Worm (Caenorhabditis elegans): ENCODE results near the gene cwp-3.

cwp-3 gene

DNA sequence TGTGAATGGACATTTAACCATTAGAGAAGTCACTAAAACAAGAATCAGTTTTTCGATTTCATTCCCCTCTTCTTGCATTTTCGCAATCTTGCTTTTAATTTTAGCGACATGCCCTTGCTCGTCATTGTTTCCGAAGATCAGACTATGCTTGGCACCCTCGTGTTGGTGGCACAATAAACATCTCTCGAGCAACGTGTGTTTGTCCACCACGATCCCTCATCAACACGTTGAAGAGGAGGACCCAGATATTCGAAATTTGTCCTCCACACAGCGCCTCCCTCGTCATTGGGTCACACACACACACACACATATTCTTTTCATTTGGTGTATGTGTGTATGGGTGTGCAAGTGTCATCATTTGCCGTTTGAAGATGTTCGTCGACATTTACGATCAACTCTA, 22.7 kb downstream of the cwp-3 start, which contains the start of gene srd-32:
Gene srd-32 (plus strand): TSS at position 301 of the 400 bp plus-strand sequence.
- no peak for TF ChIP-seq pes-1 (GFP tag; IDR thresholded peaks at IDR 0.05)
- no peak for TF ChIP-seq ceh-36 (tag; optimal IDR thresholded peaks at IDR 0.05)
- TF ChIP-seq ets-7 (tag; optimal IDR thresholded peaks at IDR 0.05), result no peak
- TF ChIP-seq aly-1 (tag; optimal IDR thresholded peaks at IDR 0.05), result no peak
- TF ChIP-seq tbx-37 (GFP tag; conservative IDR thresholded peaks at IDR 0.05), result no peak
- TF ChIP-seq hnd-1 (tag; optimal IDR thresholded peaks at IDR 0.05), result no peak
- no peak for TF ChIP-seq sea-1 (GFP tag; conservative IDR thresholded peaks at IDR 0.05)
- TF ChIP-seq scrt-1 (GFP tag; IDR thresholded peaks at IDR 0.05), result no peak
- TF ChIP-seq ama-1 (optimal IDR thresholded peaks at IDR 0.05), result no peak
- TF ChIP-seq hmbx-1 (tag; optimal IDR thresholded peaks at IDR 0.05), result no peak
- TF ChIP-seq B0310.2 (tag; optimal IDR thresholded peaks at IDR 0.05), result no peak
- no peak for TF ChIP-seq tra-4 (tag; optimal IDR thresholded peaks at IDR 0.05)
- no peak for TF ChIP-seq tbx-11 (GFP tag; IDR thresholded peaks at IDR 0.05)
- no peak for TF ChIP-seq flt-1 (GFP tag; IDR thresholded peaks at IDR 0.05)
- TF ChIP-seq hmg-4 (GFP tag; optimal IDR thresholded peaks at IDR 0.05), result no peak
- TF ChIP-seq ceh-13 (GFP tag; optimal IDR thresholded peaks at IDR 0.05), result no peak
- TF ChIP-seq F13C5.2 (tag; optimal IDR thresholded peaks at IDR 0.05), result no peak

DNA sequence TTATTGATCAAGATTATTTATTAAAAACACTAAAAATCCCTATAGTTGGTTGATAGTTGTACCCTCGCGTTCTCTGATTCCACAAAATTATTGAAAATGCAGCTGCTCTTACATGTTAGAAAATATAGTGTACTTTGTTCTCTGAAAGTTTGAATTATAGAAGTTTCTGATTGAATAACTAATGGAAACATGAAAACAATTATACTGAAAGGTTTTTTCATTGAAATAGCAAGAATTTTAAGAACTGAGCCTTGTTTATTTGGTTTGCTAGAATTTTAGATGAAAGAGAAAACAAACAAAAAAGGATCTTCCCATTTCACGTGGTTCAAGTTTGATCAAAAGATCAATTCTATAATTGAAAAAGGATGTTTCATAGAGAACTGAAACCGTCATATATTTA, 24.9 kb downstream of the cwp-3 start:
- TF ChIP-seq F13C5.2 (tag; optimal IDR thresholded peaks at IDR 0.05) (no peak), tbx-37 (GFP tag; conservative IDR thresholded peaks at IDR 0.05) (no peak), ets-7 (tag; optimal IDR thresholded peaks at IDR 0.05) (no peak)

DNA sequence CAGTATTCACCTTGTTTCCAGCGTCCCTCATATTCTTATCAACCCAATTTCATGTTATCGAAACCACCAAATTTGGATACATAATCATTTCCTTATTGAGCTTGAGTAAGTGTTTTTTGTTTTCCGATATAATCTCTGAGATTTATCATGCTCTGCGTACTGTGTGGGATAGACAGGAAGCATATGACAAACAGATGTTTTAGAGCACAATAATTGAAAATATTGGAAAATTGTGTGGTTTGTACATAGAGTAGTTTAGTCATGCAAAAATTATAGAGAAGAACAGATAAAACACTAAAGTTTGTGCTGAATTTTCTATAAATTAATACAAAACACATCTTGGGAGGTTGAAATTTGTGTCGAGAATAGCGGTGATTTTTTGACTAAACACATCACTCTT, 26.1 kb downstream of the cwp-3 start:
- TF ChIP-seq aly-1 (tag; optimal IDR thresholded peaks at IDR 0.05) (no peak), B0310.2 (tag; optimal IDR thresholded peaks at IDR 0.05) (no peak)

DNA sequence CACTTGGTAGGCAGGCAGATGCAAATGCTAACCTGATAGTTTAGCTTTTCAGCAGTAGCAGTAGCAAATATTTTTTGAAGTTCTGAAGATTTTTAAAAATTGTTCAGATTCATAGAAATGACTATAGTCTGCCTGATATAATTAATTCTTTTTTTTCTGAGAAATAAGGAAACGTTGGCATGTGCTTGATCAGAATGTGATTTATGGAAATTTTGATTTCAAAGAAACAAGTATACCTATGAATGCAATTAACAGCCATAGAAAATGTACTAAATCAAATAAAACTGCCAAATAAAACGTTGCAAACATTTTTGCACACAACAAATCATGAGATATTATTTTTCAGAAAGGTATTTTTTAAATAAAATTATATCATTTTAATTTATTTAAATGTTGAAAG, 28.0 kb downstream of the cwp-3 start:
- TF ChIP-seq hnd-1 (tag; optimal IDR thresholded peaks at IDR 0.05) (no peak), hmbx-1 (tag; optimal IDR thresholded peaks at IDR 0.05) (no peak), aly-1 (tag; optimal IDR thresholded peaks at IDR 0.05) (no peak), flt-1 (GFP tag; IDR thresholded peaks at IDR 0.05) (no peak), ets-7 (tag; optimal IDR thresholded peaks at IDR 0.05) (no peak), tbx-37 (GFP tag; conservative IDR thresholded peaks at IDR 0.05) (no peak), B0310.2 (tag; optimal IDR thresholded peaks at IDR 0.05) (no peak), sea-1 (GFP tag; conservative IDR thresholded peaks at IDR 0.05) (no peak), hmg-4 (GFP tag; optimal IDR thresholded peaks at IDR 0.05) (no peak), pes-1 (GFP tag; IDR thresholded peaks at IDR 0.05) (no peak), ceh-36 (tag; optimal IDR thresholded peaks at IDR 0.05) (no peak), scrt-1 (GFP tag; IDR thresholded peaks at IDR 0.05) (no peak), ceh-13 (GFP tag; optimal IDR thresholded peaks at IDR 0.05) (no peak)

DNA sequence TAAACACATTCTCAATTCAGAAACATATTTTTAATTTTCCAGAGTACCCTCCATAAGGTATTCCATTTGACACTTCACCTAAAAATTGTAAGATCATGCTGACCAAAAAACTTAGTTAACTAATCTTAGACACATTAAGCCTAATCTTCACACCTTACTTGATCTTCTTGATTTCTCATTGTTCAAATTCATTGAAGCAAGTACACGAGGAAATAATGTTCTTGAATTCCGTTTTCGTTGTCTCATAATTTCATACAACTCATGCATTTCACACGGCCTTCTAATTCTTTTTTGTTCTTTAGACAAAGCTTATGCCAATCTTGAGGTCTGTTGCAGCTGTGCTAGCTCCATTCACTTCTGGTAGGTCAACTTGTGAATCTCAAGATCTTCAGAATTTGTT, 29.4 kb downstream of the cwp-3 start, which contains the start of gene srd-33:
Gene srd-33 (plus strand): TSS at position 301 of the 400 bp plus-strand sequence.
- no peak for TF ChIP-seq hmg-4 (GFP tag; optimal IDR thresholded peaks at IDR 0.05)

DNA sequence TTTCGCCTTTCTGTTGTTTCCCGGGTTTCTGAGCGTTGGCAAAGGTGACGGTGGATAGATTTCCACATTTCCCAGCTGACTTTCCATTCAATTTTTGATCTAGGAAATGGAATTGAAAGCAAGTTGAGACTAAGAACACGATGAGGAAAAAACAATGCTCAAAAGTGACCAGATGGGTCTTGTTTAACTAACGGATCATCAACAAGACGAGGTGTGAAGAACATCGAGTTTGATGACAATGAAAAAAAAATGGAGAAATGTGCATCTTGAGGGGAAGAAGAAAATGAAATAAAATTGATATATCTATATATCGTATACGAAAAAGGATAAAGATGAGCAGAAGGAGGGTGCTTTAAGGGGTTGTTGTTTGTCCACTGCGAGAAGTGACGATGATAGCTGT, 35.0 kb downstream of the cwp-3 start, which contains the start of gene T19H12.6:
Gene T19H12.6 (minus strand): TSS at position 101 of the 400 bp plus-strand sequence.
- TF ChIP-seq ceh-36 (tag; optimal IDR thresholded peaks at IDR 0.05) (no peak), hmg-4 (GFP tag; optimal IDR thresholded peaks at IDR 0.05) (no peak), tra-4 (tag; optimal IDR thresholded peaks at IDR 0.05) (no peak), aly-1 (tag; optimal IDR thresholded peaks at IDR 0.05) (no peak), ets-7 (tag; optimal IDR thresholded peaks at IDR 0.05) (no peak), tbx-37 (GFP tag; conservative IDR thresholded peaks at IDR 0.05) (no peak), ama-1 (optimal IDR thresholded peaks at IDR 0.05) (no peak), pes-1 (GFP tag; IDR thresholded peaks at IDR 0.05) (no peak), hnd-1 (tag; optimal IDR thresholded peaks at IDR 0.05) (no peak), tbx-11 (GFP tag; IDR thresholded peaks at IDR 0.05) (no peak), sea-1 (GFP tag; conservative IDR thresholded peaks at IDR 0.05) (no peak), flt-1 (GFP tag; IDR thresholded peaks at IDR 0.05) (no peak), B0310.2 (tag; optimal IDR thresholded peaks at IDR 0.05) (no peak), F13C5.2 (tag; optimal IDR thresholded peaks at IDR 0.05) (no peak), ceh-13 (GFP tag; optimal IDR thresholded peaks at IDR 0.05) (no peak), hmbx-1 (tag; optimal IDR thresholded peaks at IDR 0.05) (no peak), scrt-1 (GFP tag; IDR thresholded peaks at IDR 0.05) (no peak)

DNA sequence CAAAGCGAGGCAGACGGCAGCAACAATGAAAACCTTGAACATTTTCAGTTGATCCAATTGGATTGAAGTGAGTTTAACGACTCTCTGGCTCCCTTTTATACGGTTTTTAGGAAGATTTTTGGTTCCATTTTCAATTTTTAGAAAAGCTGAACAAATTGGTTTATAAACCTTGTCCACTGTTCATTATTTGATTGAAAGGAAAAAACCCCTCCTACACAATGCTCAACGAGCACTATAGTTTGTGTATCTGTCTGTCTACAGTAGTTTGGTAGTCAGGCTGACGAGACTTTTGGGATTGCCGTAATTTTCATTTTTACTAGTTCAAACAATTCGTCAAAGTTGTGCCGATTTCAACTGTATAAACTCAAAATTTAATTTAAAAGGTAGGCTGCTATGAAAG, 36.6 kb downstream of the cwp-3 start, which contains the start of gene T19H12.15:
Gene T19H12.15 (minus strand): TSS at position 101 of the 400 bp plus-strand sequence.
- TF ChIP-seq B0310.2 (tag; optimal IDR thresholded peaks at IDR 0.05) (no peak), hnd-1 (tag; optimal IDR thresholded peaks at IDR 0.05) (no peak), sea-1 (GFP tag; conservative IDR thresholded peaks at IDR 0.05) (no peak), scrt-1 (GFP tag; IDR thresholded peaks at IDR 0.05) (no peak), flt-1 (GFP tag; IDR thresholded peaks at IDR 0.05) (no peak), hmbx-1 (tag; optimal IDR thresholded peaks at IDR 0.05) (no peak), F13C5.2 (tag; optimal IDR thresholded peaks at IDR 0.05) (no peak), tra-4 (tag; optimal IDR thresholded peaks at IDR 0.05) (no peak), ets-7 (tag; optimal IDR thresholded peaks at IDR 0.05) (no peak), pes-1 (GFP tag; IDR thresholded peaks at IDR 0.05) (no peak), hmg-4 (GFP tag; optimal IDR thresholded peaks at IDR 0.05) (no peak)

DNA sequence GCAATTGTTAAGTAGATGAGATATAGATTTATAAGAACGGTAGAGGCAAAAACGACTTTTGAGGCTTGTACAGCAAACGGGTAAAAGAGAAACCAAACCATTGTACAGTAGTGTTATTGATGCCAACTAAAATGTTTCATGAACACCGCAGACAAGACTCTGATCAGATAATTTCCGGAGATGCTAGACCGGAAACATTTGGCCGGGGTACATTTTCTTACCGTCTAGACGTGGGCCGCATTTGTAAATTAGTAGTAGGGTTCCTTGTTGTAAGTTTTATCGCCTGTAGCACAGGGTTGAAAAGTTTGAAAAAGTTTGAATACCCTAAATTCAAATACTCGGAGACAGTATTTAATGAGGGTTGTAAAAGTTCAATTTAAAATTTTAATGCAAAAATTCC, 38.7 kb downstream of the cwp-3 start, which contains the start of gene str-32:
Gene str-32 (minus strand): TSS at position 101 of the 400 bp plus-strand sequence.
- TF ChIP-seq ceh-36 (tag; optimal IDR thresholded peaks at IDR 0.05), result no peak
- no peak for TF ChIP-seq aly-1 (tag; optimal IDR thresholded peaks at IDR 0.05)
- TF ChIP-seq hnd-1 (tag; optimal IDR thresholded peaks at IDR 0.05), result no peak
- TF ChIP-seq flt-1 (GFP tag; IDR thresholded peaks at IDR 0.05), result no peak
- TF ChIP-seq tra-4 (tag; optimal IDR thresholded peaks at IDR 0.05), result no peak
- TF ChIP-seq hmg-4 (GFP tag; optimal IDR thresholded peaks at IDR 0.05), result no peak
- no peak for TF ChIP-seq ama-1 (optimal IDR thresholded peaks at IDR 0.05)
- no peak for TF ChIP-seq ets-7 (tag; optimal IDR thresholded peaks at IDR 0.05)
- TF ChIP-seq B0310.2 (tag; optimal IDR thresholded peaks at IDR 0.05), result no peak
- no peak for TF ChIP-seq sea-1 (GFP tag; conservative IDR thresholded peaks at IDR 0.05)
- no peak for TF ChIP-seq tbx-11 (GFP tag; IDR thresholded peaks at IDR 0.05)
- TF ChIP-seq scrt-1 (GFP tag; IDR thresholded peaks at IDR 0.05), result no peak
- no peak for TF ChIP-seq F13C5.2 (tag; optimal IDR thresholded peaks at IDR 0.05)
- no peak for TF ChIP-seq pes-1 (GFP tag; IDR thresholded peaks at IDR 0.05)
- no peak for TF ChIP-seq ceh-13 (GFP tag; optimal IDR thresholded peaks at IDR 0.05)
- no peak for TF ChIP-seq tbx-37 (GFP tag; conservative IDR thresholded peaks at IDR 0.05)
- TF ChIP-seq hmbx-1 (tag; optimal IDR thresholded peaks at IDR 0.05), result no peak

Data from whole organism, early embryonic.